Worm (Caenorhabditis elegans): ENCODE measurements around the gene med-1.

DNA sequence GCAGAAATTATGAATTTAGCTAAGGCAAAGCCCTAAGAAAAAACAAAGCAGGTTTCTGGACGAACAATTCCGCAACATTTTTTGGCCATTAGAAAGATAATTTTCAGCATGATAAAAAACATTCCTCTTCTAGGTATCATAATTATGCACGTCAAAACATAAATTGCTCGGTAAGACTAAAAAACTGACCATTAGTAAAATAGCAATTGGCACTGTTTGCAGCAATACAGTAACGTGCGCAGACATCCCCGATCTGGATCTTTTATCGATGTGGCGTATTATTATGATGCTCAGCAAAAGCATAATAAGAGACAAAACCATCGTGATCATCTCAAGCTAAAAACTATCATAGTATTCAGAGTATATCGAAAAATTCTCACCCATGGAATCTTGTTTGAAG, 46.0 kb downstream of the med-1 start:
- TF ChIP-seq nhr-77 (tag; optimal IDR thresholded peaks at IDR 0.05) (no peak), ceh-9 (tag; optimal IDR thresholded peaks at IDR 0.05) (no peak), ZK546.5 (tag; optimal IDR thresholded peaks at IDR 0.05) (no peak)

Measured in whole organism, L3 larva.